Worm (Caenorhabditis elegans) whole organism, mixed stage, embryonic: ENCODE data around the gene str-5.

Experiments used
- drap-1 ChIP-seq: fragments of 200-800 bp; sonication (Bioruptor generic); optimal IDR thresholded peaks from 3 replicates; lab custom pipeline; 2018; ENCODE audit warnings: mild to moderate bottlenecking, missing genetic modification characterization, missing compliant biosample characterization
- elt-1 ChIP-seq: sonication (generic microtip); optimal IDR thresholded peaks from 2 replicates; lab custom pipeline; 2017; ENCODE audit warnings: missing genetic modification characterization, mild to moderate bottlenecking, missing compliant biosample characterization, antibody characterized with exemption, moderate library complexity, borderline replicate concordance; ENCODE audit not compliant: insufficient read depth
- elt-3 ChIP-seq: fragments of 150-350 bp; optimal IDR thresholded peaks from 2 replicates; lab custom pipeline; 2014; ENCODE audit warnings: missing biosample characterization, missing genetic modification characterization
- lin-13 ChIP-seq: fragments of 150-350 bp; optimal IDR thresholded peaks from 2 replicates; lab custom pipeline; 2014; ENCODE audit warnings: missing biosample characterization, missing genetic modification characterization
- mab-5 ChIP-seq: fragments of 150-350 bp; optimal IDR thresholded peaks from 2 replicates; lab custom pipeline; 2014; ENCODE audit warnings: missing biosample characterization, missing genetic modification characterization
- mep-1 ChIP-seq: fragments of 150-350 bp; optimal IDR thresholded peaks from 2 replicates; lab custom pipeline; 2017; ENCODE audit warnings: missing biosample characterization, missing genetic modification reagents, missing genetic modification characterization, inconsistent platforms
- nhr-12 ChIP-seq: fragments of 150-350 bp; optimal IDR thresholded peaks from 2 replicates; lab custom pipeline; 2014; ENCODE audit warnings: missing biosample characterization, missing genetic modification characterization
- snpc-4 ChIP-seq: fragments of 150-350 bp; optimal IDR thresholded peaks from 2 replicates; lab custom pipeline; 2014; ENCODE audit warnings: missing biosample characterization, missing genetic modification characterization
- unc-62 ChIP-seq: fragments of 150-350 bp; optimal IDR thresholded peaks from 2 replicates; lab custom pipeline; 2014; ENCODE audit warnings: missing biosample characterization, missing genetic modification reagents, missing genetic modification characterization

DNA sequence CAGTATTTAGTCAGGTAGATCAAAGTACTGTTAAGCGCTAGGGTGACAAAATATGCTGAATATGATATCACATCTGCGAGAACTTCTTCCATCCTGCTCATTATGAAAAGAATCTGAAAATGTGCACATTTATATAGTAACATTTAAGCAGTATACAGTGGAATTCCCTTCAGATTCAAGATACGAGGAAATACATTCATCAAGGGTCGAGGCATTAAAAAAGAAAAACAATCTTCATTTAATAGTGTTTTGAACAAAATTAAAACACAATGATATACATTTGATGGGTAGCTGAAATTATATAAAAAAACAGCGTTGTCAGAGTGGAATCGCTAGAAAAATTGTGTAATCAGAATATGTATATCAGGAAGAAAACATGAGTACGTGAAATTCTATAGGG lies 17.3 kb upstream of the str-5 start, which contains the start of gene str-27:
- TF ChIP-seq snpc-4 = no peak
- TF ChIP-seq elt-1 (tag; lab: Kevin White, UChicago) = no peak
- no peak for TF ChIP-seq drap-1 (GFP tag; lab: Kevin White, UChicago)
- TF ChIP-seq nhr-12 = no peak
- no peak for TF ChIP-seq lin-13
- no peak for TF ChIP-seq elt-3 (tag; lab: Kevin White, UChicago)
- TF ChIP-seq mep-1 (tag; lab: Kevin White, UChicago) = no peak
- TF ChIP-seq mab-5 (tag; lab: Kevin White, UChicago) = no peak
- TF ChIP-seq unc-62 = no peak
